Worm (Caenorhabditis elegans): ENCODE results near the gene srw-89.

The srw-89 gene

ce11 chrV:4004577-4004976, 12.3 kb upstream of the srw-89 start (continued):
- TF ChIP-seq K11D2.4 (GFP tag; IDR thresholded peaks at IDR 0.05), result no peak
- 0 out of 2 replicates have a peak, but pooled peaks have one; percentile 35 for TF ChIP-seq aptf-2 (GFP tag; conservative IDR thresholded peaks at IDR 0.05)
- no peak for TF ChIP-seq lin-40 (tag; optimal IDR thresholded peaks at IDR 0.05)
- TF ChIP-seq lsy-27 (tag; optimal IDR thresholded peaks at IDR 0.05; ENCODE audit: borderline replicate concordance, insufficient read depth), result no peak
- TF ChIP-seq madf-8 (GFP tag; conservative IDR thresholded peaks at IDR 0.05), result peak; percentile 93
- no peak for TF ChIP-seq ztf-28 (GFP tag; IDR thresholded peaks at IDR 0.05)
- no peak for TF ChIP-seq mcd-1 (GFP tag; IDR thresholded peaks at IDR 0.05)
- TF ChIP-seq dpff-1 (tag; optimal IDR thresholded peaks at IDR 0.05), result no peak
- no peak for TF ChIP-seq lag-1 (GFP tag; IDR thresholded peaks at IDR 0.05)
- TF ChIP-seq let-607 (tag; optimal IDR thresholded peaks at IDR 0.05), result no peak
- TF ChIP-seq zfh-2 (GFP tag; conservative IDR thresholded peaks at IDR 0.05), result no peak
- TF ChIP-seq ztf-25 (GFP tag; IDR thresholded peaks at IDR 0.05), result no peak
- peak; percentile 58; the same call in 1 of the 2 replicates for TF ChIP-seq hsf-1 (GFP tag; IDR thresholded peaks at IDR 0.05)
- TF ChIP-seq attf-3 (GFP tag; conservative IDR thresholded peaks at IDR 0.05), result no peak
- no peak for TF ChIP-seq lin-54 (GFP tag; optimal IDR thresholded peaks at IDR 0.05)
- no peak for TF ChIP-seq sptf-2 (GFP tag; optimal IDR thresholded peaks at IDR 0.05)
- no peak for TF ChIP-seq T07F8.4 (tag; optimal IDR thresholded peaks at IDR 0.05)
- peak; percentile 62 for TF ChIP-seq dpl-1 (GFP tag; optimal IDR thresholded peaks at IDR 0.05)
- TF ChIP-seq F57A8.1 (GFP tag; optimal IDR thresholded peaks at IDR 0.05), result no peak
- no peak for TF ChIP-seq bed-1 (GFP tag; IDR thresholded peaks at IDR 0.05)
- no peak for TF ChIP-seq fkh-3 (tag; optimal IDR thresholded peaks at IDR 0.05)
- no peak for TF ChIP-seq tbx-9 (tag; optimal IDR thresholded peaks at IDR 0.05; ENCODE audit: borderline replicate concordance)
- TF ChIP-seq C06A6.2 (GFP tag; conservative IDR thresholded peaks at IDR 0.05), result no peak
- TF ChIP-seq ceh-91 (GFP tag; IDR thresholded peaks at IDR 0.05), result 0 out of 2 replicates have a peak, but pooled peaks have one; percentile 17
- no peak for TF ChIP-seq B0261.1 (tag; optimal IDR thresholded peaks at IDR 0.05)
- TF ChIP-seq snpc-1.1 (tag; optimal IDR thresholded peaks at IDR 0.05; ENCODE audit: insufficient read depth), result no peak
- TF ChIP-seq zim-3 (tag; optimal IDR thresholded peaks at IDR 0.05), result no peak
- TF ChIP-seq nhr-90 (tag; optimal IDR thresholded peaks at IDR 0.05), result no peak
- TF ChIP-seq him-1 (tag; optimal IDR thresholded peaks at IDR 0.05), result no peak
- no peak for TF ChIP-seq T26A5.8 (tag; optimal IDR thresholded peaks at IDR 0.05)
- TF ChIP-seq F49E8.2 (tag; optimal IDR thresholded peaks at IDR 0.05; ENCODE audit: insufficient read depth), result no peak

DNA sequence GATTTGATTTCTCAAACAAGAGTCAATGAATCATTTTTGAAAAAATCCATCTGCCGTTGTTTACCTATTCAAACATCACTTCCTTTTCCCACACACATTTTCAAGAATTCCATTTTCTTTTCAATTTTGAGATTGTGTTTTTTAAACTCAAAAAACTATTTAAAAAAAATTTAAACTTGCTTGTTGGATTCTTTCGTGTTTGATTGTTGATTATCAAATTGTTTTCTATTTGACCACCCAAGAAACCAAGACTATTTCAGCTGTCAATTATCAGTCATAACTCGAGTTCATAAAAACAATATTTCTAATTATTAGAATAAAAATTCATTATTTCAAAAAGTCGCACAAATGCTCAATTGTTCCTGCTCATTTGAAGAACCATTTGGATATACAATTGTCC, 11.7 kb upstream of the srw-89 start, which contains the start of gene srh-8:
Gene srh-8 (plus strand): TSS at position 301 of the 400 bp plus-strand sequence.
- TF ChIP-seq snpc-1.1 (tag; optimal IDR thresholded peaks at IDR 0.05; ENCODE audit: insufficient read depth) (no peak), zfh-2 (GFP tag; conservative IDR thresholded peaks at IDR 0.05) (no peak), F10E7.11 (tag; optimal IDR thresholded peaks at IDR 0.05) (no peak), lin-40 (tag; optimal IDR thresholded peaks at IDR 0.05) (no peak), atf-7 (tag; optimal IDR thresholded peaks at IDR 0.05) (no peak)

ce11 chrV:4007927-4008326, 9.0 kb upstream of the srw-89 start, which contains the start of gene srh-7:
Gene srh-7, plus strand, starts transcription at chrV:4008227.
- TF ChIP-seq tlf-1 (GFP tag; optimal IDR thresholded peaks at IDR 0.05) (no peak), Y95B8A.8 (GFP tag; IDR thresholded peaks at IDR 0.05) (no peak), F57C9.4 (tag; optimal IDR thresholded peaks at IDR 0.05) (no peak), lin-26 (GFP tag; IDR thresholded peaks at IDR 0.05) (no peak), xnd-1 (tag; optimal IDR thresholded peaks at IDR 0.05) (no peak), rcor-1 (GFP tag; IDR thresholded peaks at IDR 0.05) (no peak), nhr-120 (GFP tag; IDR thresholded peaks at IDR 0.05) (no peak), mes-4 (tag; optimal IDR thresholded peaks at IDR 0.05) (no peak), somi-1 (GFP tag; optimal IDR thresholded peaks at IDR 0.05) (no peak), hsf-1 (GFP tag; IDR thresholded peaks at IDR 0.05) (no peak), sdz-38 (tag; optimal IDR thresholded peaks at IDR 0.05) (no peak), Y53G8AR.9 (GFP tag; conservative IDR thresholded peaks at IDR 0.05) (no peak), madf-3 (GFP tag; IDR thresholded peaks at IDR 0.05) (no peak), nhr-90 (tag; optimal IDR thresholded peaks at IDR 0.05) (no peak), bed-1 (GFP tag; IDR thresholded peaks at IDR 0.05) (no peak)
